Fruit fly (Drosophila melanogaster): Measurements from ENCODE around the gene CG7879.

- TF ChIP-seq psq (optimal IDR thresholded peaks at IDR 0.05), result no peak
- no peak for TF ChIP-seq pan (optimal IDR thresholded peaks at IDR 0.05)
- TF ChIP-seq Dll (optimal IDR thresholded peaks at IDR 0.05), result no peak
- TF ChIP-seq EcR (GFP tag; optimal IDR thresholded peaks at IDR 0.05), result no peak
- TF ChIP-seq usp (GFP tag; optimal IDR thresholded peaks at IDR 0.05), result no peak
These were observed 34.5 kb downstream of the CG7879 start, which contains the start of gene Iml1 for dm6 chr3L:1533699-1534431.
